Fruit fly (Drosophila melanogaster) whole organism, embryonic: ENCODE measurements around the gene CG7806.

Experiments used
- Asciz ChIP-seq: fragments of 200-800 bp; sonication (Bioruptor generic); optimal IDR thresholded peaks from 2 replicates; lab custom pipeline; 2017; ENCODE audit warnings: missing biosample characterization, mild to moderate bottlenecking, missing genetic modification characterization, missing genetic modification reagents
- B-H1 ChIP-seq: fragments of 200-800 bp; sonication (Bioruptor generic); IDR thresholded peaks from 3 replicates; pipeline ENCODE4 v1.3.6; 2022; ENCODE audit warnings: missing biosample characterization, missing genetic modification characterization
- BtbVII ChIP-seq: fragments of 200-800 bp; sonication (Bioruptor generic); optimal IDR thresholded peaks from 3 replicates; lab custom pipeline; 2017; ENCODE audit warnings: missing biosample characterization, mild to moderate bottlenecking, missing genetic modification characterization
- CG10321 ChIP-seq: fragments of 200-800 bp; sonication (Bioruptor generic); IDR thresholded peaks from 2 replicates; pipeline ENCODE4 v1.3.6; 2022; ENCODE audit warnings: missing biosample characterization, missing genetic modification characterization
- CG11504 ChIP-seq: fragments of 200-800 bp; sonication (Bioruptor generic); optimal IDR thresholded peaks from 3 replicates; lab custom pipeline; 2019; ENCODE audit warnings: missing biosample characterization, mild to moderate bottlenecking, missing genetic modification characterization, moderate library complexity
- CG12299 ChIP-seq: fragments of 200-800 bp; sonication (Bioruptor generic); optimal IDR thresholded peaks from 2 replicates; lab custom pipeline; 2018; ENCODE audit warnings: missing biosample characterization, mild to moderate bottlenecking, missing genetic modification characterization
- CG12659 ChIP-seq: fragments of 200-800 bp; sonication (Bioruptor generic); optimal IDR thresholded peaks from 3 replicates; lab custom pipeline; 2017; ENCODE audit warnings: mild to moderate bottlenecking, missing biosample characterization, missing genetic modification reagents, missing genetic modification characterization
- CG14860 ChIP-seq: fragments of 200-800 bp; sonication (Bioruptor generic); IDR thresholded peaks from 3 replicates; pipeline ENCODE4 v1.3.6; 2022; ENCODE audit warnings: missing biosample characterization, missing genetic modification characterization; ENCODE audit not compliant: partially characterized antibody
- CG14965 ChIP-seq: fragments of 200-800 bp; sonication (Bioruptor generic); optimal IDR thresholded peaks from 2 replicates; lab custom pipeline; 2016; ENCODE audit warnings: missing biosample characterization, missing genetic modification characterization, borderline replicate concordance
- CG17361 ChIP-seq: fragments of 200-800 bp; sonication (Bioruptor generic); IDR thresholded peaks from 3 replicates; pipeline ENCODE4 v1.3.6; 2022; ENCODE audit warnings: missing biosample characterization, missing genetic modification characterization
- CG17912 ChIP-seq: fragments of 200-800 bp; sonication (Bioruptor generic); optimal IDR thresholded peaks from 2 replicates; lab custom pipeline; 2018; ENCODE audit warnings: missing biosample characterization, mild to moderate bottlenecking, missing genetic modification characterization
- CG1832 ChIP-seq: fragments of 200-800 bp; sonication (Bioruptor generic); optimal IDR thresholded peaks from 2 replicates; lab custom pipeline; 2017; ENCODE audit warnings: missing biosample characterization, mild to moderate bottlenecking, missing genetic modification characterization, inconsistent platforms
- CG2120 ChIP-seq: fragments of 200-800 bp; sonication (Bioruptor generic); optimal IDR thresholded peaks from 3 replicates; lab custom pipeline; 2016; ENCODE audit warnings: missing biosample characterization, missing genetic modification characterization
- CG32772 ChIP-seq: fragments of 200-800 bp; sonication (Bioruptor generic); IDR thresholded peaks from 2 replicates; pipeline ENCODE4 v1.3.6; 2022; ENCODE audit warnings: missing biosample characterization, missing genetic modification characterization
- CG3281 ChIP-seq: fragments of 200-800 bp; sonication (Bioruptor generic); optimal IDR thresholded peaks from 3 replicates; lab custom pipeline; 2017; ENCODE audit warnings: missing biosample characterization, mild to moderate bottlenecking, missing genetic modification characterization
- CG3726 ChIP-seq: fragments of 200-800 bp; sonication (Bioruptor generic); IDR thresholded peaks from 3 replicates; pipeline ENCODE4, ENCODE4 v1.3.6; 2022; ENCODE audit warnings: missing biosample characterization, missing genetic modification characterization
- CG6272 ChIP-seq: fragments of 200-800 bp; sonication (Bioruptor generic); IDR thresholded peaks from 2 replicates; pipeline ENCODE4 v1.3.6; 2022; ENCODE audit warnings: missing biosample characterization, missing genetic modification characterization
- CG6765 ChIP-seq: fragments of 200-800 bp; sonication (Bioruptor generic); optimal IDR thresholded peaks from 3 replicates; lab custom pipeline; 2017; ENCODE audit warnings: missing biosample characterization, mild to moderate bottlenecking, missing genetic modification characterization
- CG7786 ChIP-seq: fragments of 200-800 bp; sonication (Bioruptor generic); optimal IDR thresholded peaks from 2 replicates; lab custom pipeline; 2016; ENCODE audit warnings: missing biosample characterization, missing genetic modification characterization
- CG7963 ChIP-seq: fragments of 200-800 bp; sonication (Bioruptor generic); IDR thresholded peaks from 3 replicates; pipeline ENCODE4 v1.3.6; 2022; ENCODE audit warnings: missing biosample characterization, missing genetic modification characterization; ENCODE audit not compliant: partially characterized antibody
- CG8359 ChIP-seq: fragments of 200-800 bp; sonication (Bioruptor generic); optimal IDR thresholded peaks from 2 replicates; lab custom pipeline; 2017; ENCODE audit warnings: missing biosample characterization, mild to moderate bottlenecking, missing genetic modification characterization, borderline replicate concordance
- D19A ChIP-seq: fragments of 200-800 bp; optimal IDR thresholded peaks from 3 replicates; lab custom pipeline; 2019; ENCODE audit warnings: missing biosample characterization, mild to moderate bottlenecking, missing genetic modification characterization, moderate library complexity
- Fer3 ChIP-seq: fragments of 200-800 bp; sonication (Bioruptor generic); optimal IDR thresholded peaks from 2 replicates; lab custom pipeline; 2018; ENCODE audit warnings: missing biosample characterization, mild to moderate bottlenecking, missing genetic modification characterization, moderate library complexity
- Hsf ChIP-seq: fragments of 200-800 bp; sonication (Bioruptor generic); optimal IDR thresholded peaks from 3 replicates; lab custom pipeline; 2016; ENCODE audit warnings: missing biosample characterization, missing genetic modification characterization
- Kr ChIP-seq: fragments of 200-800 bp; sonication (Bioruptor generic); optimal IDR thresholded peaks from 2 replicates; lab custom pipeline; 2017; ENCODE audit warnings: missing biosample characterization, mild to moderate bottlenecking, missing genetic modification characterization
- Nf-YC ChIP-seq: fragments of 200-800 bp; optimal IDR thresholded peaks from 3 replicates; lab custom pipeline; 2019; ENCODE audit warnings: missing biosample characterization, mild to moderate bottlenecking, missing genetic modification characterization, moderate library complexity
- Rx ChIP-seq: fragments of 200-800 bp; sonication (Bioruptor generic); IDR thresholded peaks from 2 replicates; pipeline ENCODE4 v1.3.6; 2022; ENCODE audit warnings: missing biosample characterization, missing genetic modification characterization
- Sry-δ ChIP-seq: fragments of 200-800 bp; sonication (Bioruptor generic); optimal IDR thresholded peaks from 2 replicates; lab custom pipeline; 2016; ENCODE audit warnings: missing biosample characterization, missing genetic modification characterization
- Stat92E ChIP-seq, 3 experiments: fragments of >200 bp in 2 of 3; fragments of 200-800 bp in 1 of 3; sonication (Bioruptor generic) in 1 of 3; optimal IDR thresholded peaks; 2 replicates each; lab custom pipeline; 2017 to 2019; ENCODE audit warnings: missing biosample characterization in 3 of 3, missing genetic modification characterization in 3 of 3, mild to moderate bottlenecking in 1 of 3, moderate library complexity in 1 of 3
- Xbp1 ChIP-seq: fragments of 200-800 bp; sonication (Bioruptor generic); optimal IDR thresholded peaks from 3 replicates; lab custom pipeline; 2016; ENCODE audit warnings: missing biosample characterization, mild to moderate bottlenecking, missing genetic modification characterization
- abd-A ChIP-seq: fragments of 200-800 bp; sonication (Bioruptor generic); optimal IDR thresholded peaks from 3 replicates; lab custom pipeline; 2019; ENCODE audit warnings: missing biosample characterization, mild to moderate bottlenecking, missing genetic modification characterization, moderate library complexity
- al ChIP-seq: fragments of 200-800 bp; sonication (Bioruptor generic); IDR thresholded peaks from 2 replicates; pipeline ENCODE4 v1.3.6; 2022; ENCODE audit warnings: missing biosample characterization, missing genetic modification characterization
- amos ChIP-seq: fragments of 200-800 bp; sonication (Bioruptor generic); IDR thresholded peaks from 2 replicates; pipeline ENCODE4 v1.3.6; 2022; ENCODE audit warnings: missing biosample characterization, missing genetic modification characterization; ENCODE audit not compliant: partially characterized antibody
- ara ChIP-seq: fragments of 200-800 bp; sonication (Bioruptor generic); IDR thresholded peaks from 2 replicates; pipeline ENCODE4 v1.3.6; 2022; ENCODE audit warnings: missing biosample characterization, missing genetic modification characterization
- bowl ChIP-seq: fragments of 200-800 bp; sonication (Bioruptor generic); IDR thresholded peaks from 2 replicates; pipeline ENCODE4 v1.3.6; 2022; ENCODE audit warnings: missing biosample characterization, missing genetic modification characterization
- bsh ChIP-seq, 2 experiments: fragments of 200-800 bp; sonication (Bioruptor generic); optimal IDR thresholded peaks; 2 replicates each; lab custom pipeline; 2017 to 2018; ENCODE audit warnings: mild to moderate bottlenecking in 2 of 2, missing biosample characterization in 2 of 2, missing genetic modification characterization in 2 of 2, moderate library complexity in 1 of 2
- da ChIP-seq: fragments of 200-800 bp; sonication (Bioruptor generic); optimal IDR thresholded peaks from 2 replicates; lab custom pipeline; 2016; ENCODE audit warnings: missing biosample characterization, missing genetic modification characterization
- dmrt99B ChIP-seq: fragments of 200-800 bp; sonication (Bioruptor generic); optimal IDR thresholded peaks from 2 replicates; lab custom pipeline; 2018; ENCODE audit warnings: missing biosample characterization, mild to moderate bottlenecking, missing genetic modification characterization, moderate library complexity
- hbn ChIP-seq: fragments of 200-800 bp; sonication (Bioruptor generic); IDR thresholded peaks from 2 replicates; pipeline ENCODE4 v1.3.6; 2022; ENCODE audit warnings: missing biosample characterization, missing genetic modification characterization; ENCODE audit not compliant: partially characterized antibody
- lov ChIP-seq, 2 experiments: fragments of 200-800 bp in 1 of 2; fragments of >200 bp in 1 of 2; sonication (Bioruptor generic) in 1 of 2; IDR thresholded peaks in 1 of 2; optimal IDR thresholded peaks in 1 of 2; 2 replicates in 1 of 2; 3 replicates in 1 of 2; pipeline versions ENCODE4 v1.3.6 to Lab custom; 2017 to 2022; ENCODE audit warnings: missing biosample characterization in 1 of 2, missing genetic modification characterization in 1 of 2
- mam ChIP-seq: fragments of 200-800 bp; sonication (Bioruptor generic); optimal IDR thresholded peaks from 3 replicates; lab custom pipeline; 2016; ENCODE audit warnings: missing biosample characterization, missing genetic modification characterization
- prd ChIP-seq, 3 experiments: fragments of >200 bp in 2 of 3; fragments of 200-800 bp in 1 of 3; sonication (Bioruptor generic) in 1 of 3; optimal IDR thresholded peaks in 2 of 3; IDR thresholded peaks in 1 of 3; 2 replicates in 2 of 3; 3 replicates in 1 of 3; pipeline versions ENCODE4 v1.3.6 to Lab custom; 2017 to 2022; ENCODE audit warnings: missing biosample characterization in 1 of 3, missing genetic modification characterization in 1 of 3
- salm ChIP-seq: fragments of 200-800 bp; sonication (Bioruptor generic); optimal IDR thresholded peaks from 2 replicates; lab custom pipeline; 2018; ENCODE audit warnings: missing biosample characterization, mild to moderate bottlenecking, missing genetic modification characterization
- sens-2 ChIP-seq: fragments of 200-800 bp; sonication (Bioruptor generic); IDR thresholded peaks from 2 replicates; pipeline ENCODE4 v1.3.6; 2022; ENCODE audit warnings: missing biosample characterization, missing genetic modification characterization
- stc ChIP-seq: fragments of 200-800 bp; sonication (Bioruptor generic); IDR thresholded peaks from 2 replicates; pipeline ENCODE4 v1.3.6; 2022; ENCODE audit warnings: missing biosample characterization, missing genetic modification characterization
- stwl ChIP-seq: fragments of 200-800 bp; sonication (Bioruptor generic); optimal IDR thresholded peaks from 3 replicates; lab custom pipeline; 2018; ENCODE audit warnings: missing biosample characterization, mild to moderate bottlenecking, missing genetic modification characterization, moderate library complexity
- wdn ChIP-seq: fragments of 200-800 bp; sonication (Bioruptor generic); IDR thresholded peaks from 2 replicates; pipeline ENCODE4 v1.3.6; 2022; ENCODE audit warnings: missing biosample characterization, missing genetic modification characterization

Gene CG7806

DNA sequence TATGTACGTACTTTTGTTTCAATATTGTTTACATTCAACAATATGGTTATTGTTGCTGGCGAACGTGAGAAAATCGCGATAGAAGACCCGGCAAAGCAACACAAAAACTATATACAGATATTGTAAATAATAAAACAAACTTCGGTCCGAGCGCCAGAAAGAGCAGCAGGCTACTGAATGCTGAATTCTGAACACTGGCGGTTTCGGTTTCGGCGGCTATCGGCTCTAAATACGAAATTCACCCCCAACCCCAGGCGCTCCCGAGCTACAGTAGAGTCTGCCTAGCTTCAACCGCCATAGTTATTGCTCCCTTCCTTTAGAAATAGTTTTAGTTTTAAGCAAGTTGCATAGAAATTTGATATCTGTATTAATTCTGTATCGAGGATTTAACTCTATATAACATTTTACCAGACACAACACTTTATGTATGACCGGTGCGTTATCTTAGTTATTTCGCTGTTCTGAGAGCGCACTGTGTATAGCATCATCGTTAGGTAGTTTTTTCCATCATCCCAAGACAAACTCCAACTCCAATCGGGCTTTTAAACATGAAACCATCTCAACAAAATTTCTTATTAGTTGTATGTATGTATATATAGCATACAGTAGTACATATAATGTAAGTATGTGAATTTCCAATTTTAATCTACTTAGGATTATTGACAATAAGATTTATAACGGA is 51.2 kb downstream of the CG7806 start, which contains the start of gene CG7627:
TSS of gene CG7627 (minus strand) at position 197 of the 682 bp plus-strand sequence.
- TF ChIP-seq Asciz (GFP tag; lab: Kevin White, UChicago) (peak; percentile 66), CG8359 (GFP tag; lab: Kevin White, UChicago) (peak; percentile 39), stwl (tag; lab: Kevin White, UChicago) (no peak), Kr (GFP tag; lab: Kevin White, UChicago) (no peak), bowl (no peak), CG12299 (tag; lab: Kevin White, UChicago) (peak; percentile 71), CG3726 (0 out of 3 replicates have a peak, but pooled peaks have one; percentile 51), CG11504 (tag; lab: Kevin White, UChicago) (peak; percentile 71), CG32772 (GFP tag; lab: Robert Waterston, UW) (peak; percentile 56), al (GFP tag; lab: Robert Waterston, UW) (peak; percentile 75), stc (GFP tag; lab: Robert Waterston, UW) (peak; percentile 60; the same call in 1 of the 2 replicates), salm (tag; lab: Kevin White, UChicago) (no peak), amos (GFP tag; lab: Robert Waterston, UW) (peak; percentile 27; the same call in 1 of the 2 replicates), CG3281 (peak; percentile 81), CG7963 (no peak), CG14965 (GFP tag; lab: Kevin White, UChicago) (no peak), CG6765 (peak; percentile 67), CG14860 (GFP tag; lab: Robert Waterston, UW) (no peak), B-H1 (GFP tag; lab: Robert Waterston, UW) (no peak), prd (optimal IDR thresholded peaks at IDR 0.05; lab: Kevin White, UChicago) (no peak), prd (GFP tag; IDR thresholded peaks at IDR 0.05; lab: Robert Waterston, UW) (peak; percentile 81), bsh (GFP tag; optimal IDR thresholded peaks at IDR 0.05; lab: Kevin White, UChicago) (peak in 1 of 2 experiments; percentile 72), CG1832 (GFP tag; lab: Kevin White, UChicago) (no peak), lov (optimal IDR thresholded peaks at IDR 0.05; lab: Kevin White, UChicago) (no peak), lov (GFP tag; IDR thresholded peaks at IDR 0.05; lab: Robert Waterston, UW) (peak; percentile 68; the same call in 2 of the 3 replicates), BtbVII (GFP tag; lab: Kevin White, UChicago) (peak; percentile 82), abd-A (tag; lab: Kevin White, UChicago) (peak; percentile 2), CG10321 (no peak), D19A (tag; lab: Kevin White, UChicago) (peak; percentile 33), da (GFP tag; lab: Kevin White, UChicago) (peak; percentile 19), ara (peak; percentile 71), Hsf (peak; percentile 74), Nf-YC (tag; lab: Kevin White, UChicago) (peak; percentile 55), wdn (GFP tag; lab: Robert Waterston, UW) (peak; percentile 58), Fer3 (tag; lab: Kevin White, UChicago) (peak; percentile 82), Xbp1 (GFP tag; lab: Kevin White, UChicago) (peak; percentile 72), hbn (GFP tag; lab: Robert Waterston, UW) (no peak), sens-2 (GFP tag; lab: Robert Waterston, UW) (no peak), Sry-δ (peak; percentile 48), CG6272 (GFP tag; lab: Robert Waterston, UW) (peak; percentile 58), mam (GFP tag; lab: Kevin White, UChicago) (peak; percentile 84), CG7786 (GFP tag; lab: Kevin White, UChicago) (peak; percentile 87), CG17361 (GFP tag; lab: Robert Waterston, UW) (peak; percentile 81), CG2120 (GFP tag; lab: Kevin White, UChicago) (peak; percentile 89), Rx (peak; percentile 60), Stat92E (GFP tag; optimal IDR thresholded peaks at IDR 0.05; lab: Kevin White, UChicago) (no peak), CG17912 (peak; percentile 24), CG12659 (GFP tag; lab: Kevin White, UChicago) (peak; percentile 73), dmrt99B (tag; lab: Kevin White, UChicago) (peak; percentile 83)
